Worm (Caenorhabditis elegans): Measurements from ENCODE around the gene Y57E12AL.1.

The Y57E12AL.1 gene

DNA sequence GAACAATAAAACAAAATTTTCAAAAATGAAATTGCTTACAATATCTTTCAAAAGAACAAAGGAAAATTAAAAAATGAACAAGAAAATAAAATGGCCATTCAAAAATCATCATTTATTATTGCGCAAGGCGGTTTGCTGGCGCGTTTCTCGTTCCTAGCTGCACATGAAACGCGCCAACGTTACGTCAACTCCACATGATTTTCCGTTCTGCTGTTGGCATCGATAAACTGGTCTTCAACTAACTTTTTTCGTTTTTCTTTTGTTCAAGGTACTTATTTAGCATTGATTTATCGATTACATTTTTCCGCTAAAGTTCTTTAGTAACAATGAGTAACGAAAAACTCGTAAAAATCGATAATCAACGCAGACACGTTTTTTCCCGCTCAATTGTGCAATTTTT lies at the start of gene Y57E12AL.1, which contains the start of gene Y57E12AL.6 (continued):
- TF ChIP-seq ZK337.2 (GFP tag; IDR thresholded peaks at IDR 0.05) (no peak), unc-130 (GFP tag; optimal IDR thresholded peaks at IDR 0.05) (peak; percentile 16)

DNA sequence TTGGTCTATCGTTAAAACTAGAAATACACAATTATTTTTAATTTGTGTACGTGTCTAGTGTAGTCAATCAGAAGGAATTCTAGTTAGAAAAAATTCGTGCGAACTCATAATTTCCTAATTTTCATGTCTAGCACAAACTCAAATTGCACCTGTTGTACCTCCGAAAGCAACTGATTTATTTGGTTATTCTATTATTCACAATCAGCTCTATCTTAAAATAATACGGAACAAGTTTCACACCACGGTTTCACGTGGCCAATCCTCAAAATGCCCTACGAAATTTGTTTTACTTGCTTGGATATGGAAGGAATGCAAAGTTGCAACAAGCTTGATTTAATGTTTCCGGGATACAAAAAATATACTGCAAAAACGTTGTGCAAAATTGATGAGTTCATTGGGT lies 47.7 kb upstream of the Y57E12AL.1 start, which contains the start of gene srw-127:
srw-127 (plus strand) TSS at position 301 of the 400 bp plus-strand sequence.
- TF ChIP-seq mxl-3 (GFP tag; optimal IDR thresholded peaks at IDR 0.05), result no peak
- no peak for TF ChIP-seq cey-2 (tag; optimal IDR thresholded peaks at IDR 0.05; ENCODE audit: borderline replicate concordance, insufficient read depth)
- TF ChIP-seq zfp-2 (tag; optimal IDR thresholded peaks at IDR 0.05), result no peak
- TF ChIP-seq nhr-28 (tag; optimal IDR thresholded peaks at IDR 0.05), result no peak
- TF ChIP-seq mep-1 (tag; optimal IDR thresholded peaks at IDR 0.05), result no peak
- no peak for TF ChIP-seq D1046.2 (GFP tag; IDR thresholded peaks at IDR 0.05)
- TF ChIP-seq nhr-48 (tag; optimal IDR thresholded peaks at IDR 0.05), result no peak
- no peak for TF ChIP-seq ama-1 (optimal IDR thresholded peaks at IDR 0.05)
- TF ChIP-seq ceh-62 (tag; optimal IDR thresholded peaks at IDR 0.05), result no peak
- no peak for TF ChIP-seq daf-12 (tag; optimal IDR thresholded peaks at IDR 0.05)
- no peak for TF ChIP-seq mdl-1 (tag; optimal IDR thresholded peaks at IDR 0.05)
- no peak for TF ChIP-seq R02D3.7 (tag; optimal IDR thresholded peaks at IDR 0.05)
- no peak for TF ChIP-seq daf-19 (GFP tag; conservative IDR thresholded peaks at IDR 0.05)

DNA sequence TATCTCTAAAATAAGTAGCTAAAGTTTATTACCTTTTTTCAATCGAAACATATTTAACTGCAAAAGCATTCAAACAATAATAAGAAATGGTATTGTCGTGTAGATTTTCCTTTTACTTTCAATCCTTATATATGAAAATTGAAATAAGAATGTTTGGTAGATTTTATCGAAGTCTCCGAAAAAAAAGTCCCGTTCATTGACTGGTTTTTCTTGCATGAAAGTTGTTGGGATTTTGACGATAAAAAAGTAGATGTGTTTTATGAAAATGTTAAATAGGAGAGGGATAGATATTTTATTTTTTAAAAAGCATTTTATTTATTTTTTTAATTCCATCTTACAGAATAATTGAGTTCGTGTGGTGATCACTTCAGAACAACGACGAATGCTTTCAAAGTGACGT lies 44.5 kb upstream of the Y57E12AL.1 start, which contains the start of gene C33G8.13:
C33G8.13 (minus strand) TSS at position 101 of the 400 bp plus-strand sequence.
- TF ChIP-seq nhr-25 (tag; optimal IDR thresholded peaks at IDR 0.05; ENCODE audit: borderline replicate concordance, insufficient read depth) (no peak), snpc-4 (tag; optimal IDR thresholded peaks at IDR 0.05) (no peak), mxl-2 (GFP tag; conservative IDR thresholded peaks at IDR 0.05) (no peak), nhr-11 (tag; optimal IDR thresholded peaks at IDR 0.05) (no peak), lsy-2 (tag; optimal IDR thresholded peaks at IDR 0.05) (no peak), nhr-6 (tag; optimal IDR thresholded peaks at IDR 0.05) (no peak), gei-8 (GFP tag; optimal IDR thresholded peaks at IDR 0.05) (no peak)

DNA sequence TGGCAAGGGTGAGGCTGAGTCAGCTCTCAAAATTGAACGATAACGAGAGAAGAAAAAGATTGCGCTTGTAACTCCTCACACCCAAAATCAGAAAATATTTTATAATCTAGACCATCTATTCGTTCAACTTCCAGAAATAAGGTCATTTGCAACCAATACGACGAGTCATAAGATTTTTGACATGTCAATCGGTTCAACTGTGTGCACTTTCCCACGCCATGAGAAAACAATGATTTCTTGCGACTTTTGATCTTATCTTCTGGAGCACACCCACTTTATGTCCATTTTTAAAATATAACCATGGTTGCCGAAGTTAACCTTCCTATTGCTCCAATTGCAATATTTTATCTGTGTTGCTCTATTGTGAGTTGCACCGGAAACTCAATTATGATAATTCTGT lies 43.3 kb upstream of the Y57E12AL.1 start, which contains the start of gene srsx-32:
srsx-32 (plus strand) TSS at position 301 of the 400 bp plus-strand sequence.
- TF ChIP-seq ces-1 (GFP tag; optimal IDR thresholded peaks at IDR 0.05) (no peak), ztf-7 (tag; optimal IDR thresholded peaks at IDR 0.05) (no peak), rbr-2 (tag; optimal IDR thresholded peaks at IDR 0.05) (no peak), D1046.2 (GFP tag; IDR thresholded peaks at IDR 0.05) (no peak), madf-5 (GFP tag; IDR thresholded peaks at IDR 0.05) (no peak), madf-9 (GFP tag; conservative IDR thresholded peaks at IDR 0.05) (no peak), zip-11 (GFP tag; IDR thresholded peaks at IDR 0.05) (no peak), hmg-1.1 (GFP tag; IDR thresholded peaks at IDR 0.05) (no peak), ama-1 (optimal IDR thresholded peaks at IDR 0.05) (no peak), daf-16 (GFP tag; optimal IDR thresholded peaks at IDR 0.05) (no peak), daf-16 (tag; optimal IDR thresholded peaks at IDR 0.05) (no peak), Y5F2A.4 (GFP tag; optimal IDR thresholded peaks at IDR 0.05) (no peak), mes-2 (tag; optimal IDR thresholded peaks at IDR 0.05; ENCODE audit: poor library complexity, severe bottlenecking) (no peak), spr-1 (tag; optimal IDR thresholded peaks at IDR 0.05) (no peak), ceh-28 (tag; optimal IDR thresholded peaks at IDR 0.05) (no peak), skn-1 (tag; optimal IDR thresholded peaks at IDR 0.05) (no peak), Y105C5A.15 (GFP tag; IDR thresholded peaks at IDR 0.05) (no peak), nhr-237 (tag; optimal IDR thresholded peaks at IDR 0.05) (no peak), snpc-4 (tag; optimal IDR thresholded peaks at IDR 0.05) (no peak)

Data from whole organism, L4 larva.